Worm (Caenorhabditis elegans) whole organism, mixed stage, embryonic: ENCODE measurements around the gene R05G9.5.

ENCODE experiments used
- bed-3 ChIP-seq: fragments of 200-800 bp; sonication (Bioruptor generic); optimal IDR thresholded peaks from 3 replicates; lab custom pipeline; 2018; ENCODE audit warnings: mild to moderate bottlenecking, missing genetic modification characterization, moderate library complexity, missing compliant biosample characterization
- blmp-1 ChIP-seq: fragments of 150-350 bp; optimal IDR thresholded peaks from 2 replicates; lab custom pipeline; 2014; ENCODE audit warnings: missing biosample characterization, missing genetic modification characterization
- ceh-39 ChIP-seq: fragments of 150-350 bp; optimal IDR thresholded peaks from 2 replicates; lab custom pipeline; 2014; ENCODE audit warnings: missing biosample characterization, missing genetic modification characterization
- ceh-43 ChIP-seq: fragments of 200-800 bp; sonication (Bioruptor generic); optimal IDR thresholded peaks from 2 replicates; lab custom pipeline; 2018; ENCODE audit warnings: mild to moderate bottlenecking, missing genetic modification characterization, moderate library complexity, missing compliant biosample characterization
- ceh-83 ChIP-seq: fragments of 200-800 bp; sonication (Bioruptor generic); optimal IDR thresholded peaks from 2 replicates; lab custom pipeline; 2018; ENCODE audit warnings: mild to moderate bottlenecking, missing genetic modification characterization, missing compliant biosample characterization
- ces-1 ChIP-seq: fragments of 150-350 bp; optimal IDR thresholded peaks from 2 replicates; lab custom pipeline; 2014; ENCODE audit warnings: missing biosample characterization, missing genetic modification reagents, missing genetic modification characterization
- cnd-1 ChIP-seq: fragments of 200-800 bp; sonication (Bioruptor generic); optimal IDR thresholded peaks from 2 replicates; lab custom pipeline; 2018; ENCODE audit warnings: mild to moderate bottlenecking, missing genetic modification characterization, missing compliant biosample characterization
- drap-1 ChIP-seq: fragments of 200-800 bp; sonication (Bioruptor generic); optimal IDR thresholded peaks from 3 replicates; lab custom pipeline; 2018; ENCODE audit warnings: mild to moderate bottlenecking, missing genetic modification characterization, missing compliant biosample characterization
- elt-1 ChIP-seq: sonication (generic microtip); optimal IDR thresholded peaks from 2 replicates; lab custom pipeline; 2017; ENCODE audit warnings: missing genetic modification characterization, mild to moderate bottlenecking, missing compliant biosample characterization, antibody characterized with exemption, moderate library complexity, borderline replicate concordance; ENCODE audit not compliant: insufficient read depth
- elt-3 ChIP-seq: fragments of 150-350 bp; optimal IDR thresholded peaks from 2 replicates; lab custom pipeline; 2014; ENCODE audit warnings: missing biosample characterization, missing genetic modification characterization
- flh-1 ChIP-seq: fragments of 200-800 bp; sonication (Bioruptor generic); optimal IDR thresholded peaks from 2 replicates; lab custom pipeline; 2018; ENCODE audit warnings: mild to moderate bottlenecking, missing genetic modification characterization, moderate library complexity, missing compliant biosample characterization
- ham-2 ChIP-seq: fragments of 200-800 bp; sonication (Bioruptor generic); optimal IDR thresholded peaks from 2 replicates; lab custom pipeline; 2018; ENCODE audit warnings: mild to moderate bottlenecking, missing genetic modification characterization, missing compliant biosample characterization
- hlh-1 ChIP-seq: fragments of 150-350 bp; optimal IDR thresholded peaks from 2 replicates; lab custom pipeline; 2014; ENCODE audit warnings: missing biosample characterization, missing genetic modification reagents, missing genetic modification characterization
- lin-13 ChIP-seq: fragments of 150-350 bp; optimal IDR thresholded peaks from 2 replicates; lab custom pipeline; 2014; ENCODE audit warnings: missing biosample characterization, missing genetic modification characterization
- lsy-2 ChIP-seq: fragments of 150-350 bp; optimal IDR thresholded peaks from 2 replicates; lab custom pipeline; 2014; ENCODE audit warnings: missing biosample characterization, missing genetic modification characterization
- mab-5 ChIP-seq: fragments of 150-350 bp; optimal IDR thresholded peaks from 2 replicates; lab custom pipeline; 2014; ENCODE audit warnings: missing biosample characterization, missing genetic modification characterization
- mep-1 ChIP-seq: fragments of 150-350 bp; optimal IDR thresholded peaks from 2 replicates; lab custom pipeline; 2017; ENCODE audit warnings: missing biosample characterization, missing genetic modification reagents, missing genetic modification characterization, inconsistent platforms
- nhr-2 ChIP-seq: fragments of 150-350 bp; optimal IDR thresholded peaks from 2 replicates; lab custom pipeline; 2014; ENCODE audit warnings: missing biosample characterization, missing genetic modification characterization
- nhr-237 ChIP-seq: fragments of 150-350 bp; optimal IDR thresholded peaks from 2 replicates; lab custom pipeline; 2014; ENCODE audit warnings: missing biosample characterization, missing genetic modification characterization
- nhr-28 ChIP-seq: fragments of 150-350 bp; optimal IDR thresholded peaks from 2 replicates; lab custom pipeline; 2014; ENCODE audit warnings: missing biosample characterization, missing genetic modification characterization
- nhr-76 ChIP-seq: sonication (generic microtip); optimal IDR thresholded peaks from 2 replicates; lab custom pipeline; 2017; ENCODE audit warnings: missing biosample characterization, missing genetic modification characterization
- pha-4 ChIP-seq: fragments of 150-350 bp; optimal IDR thresholded peaks from 2 replicates; lab custom pipeline; 2018; ENCODE audit warnings: missing biosample characterization, missing genetic modification reagents, missing genetic modification characterization
- sem-2 ChIP-seq: fragments of 200-800 bp; sonication (Bioruptor generic); optimal IDR thresholded peaks from 2 replicates; lab custom pipeline; 2018; ENCODE audit warnings: mild to moderate bottlenecking, missing genetic modification characterization, missing compliant biosample characterization
- snpc-4 ChIP-seq: fragments of 150-350 bp; optimal IDR thresholded peaks from 2 replicates; lab custom pipeline; 2014; ENCODE audit warnings: missing biosample characterization, missing genetic modification characterization
- tbx-8 ChIP-seq: fragments of 200-800 bp; sonication (Bioruptor generic); optimal IDR thresholded peaks from 2 replicates; lab custom pipeline; 2018; ENCODE audit warnings: mild to moderate bottlenecking, missing genetic modification characterization, moderate library complexity, missing compliant biosample characterization
- unc-120 ChIP-seq: sonication (generic microtip); optimal IDR thresholded peaks from 2 replicates; lab custom pipeline; 2017; ENCODE audit warnings: missing genetic modification characterization, missing compliant biosample characterization; ENCODE audit not compliant: poor library complexity, severe bottlenecking
- unc-39 ChIP-seq: fragments of 150-350 bp; optimal IDR thresholded peaks from 2 replicates; lab custom pipeline; 2014; ENCODE audit warnings: missing biosample characterization, missing genetic modification characterization
- unc-62 ChIP-seq: fragments of 150-350 bp; optimal IDR thresholded peaks from 2 replicates; lab custom pipeline; 2014; ENCODE audit warnings: missing biosample characterization, missing genetic modification reagents, missing genetic modification characterization
- zip-8 ChIP-seq: fragments of 150-350 bp; optimal IDR thresholded peaks from 2 replicates; lab custom pipeline; 2014; ENCODE audit warnings: missing biosample characterization, missing genetic modification characterization
- ztf-11 ChIP-seq: fragments of 150-350 bp; optimal IDR thresholded peaks from 2 replicates; lab custom pipeline; 2014; ENCODE audit warnings: missing biosample characterization, missing genetic modification characterization

The R05G9.5 gene

ce11 chrII:6491187-6491586 lies 8.9 kb downstream of the R05G9.5 start:
- no peak for TF ChIP-seq mep-1 (tag; lab: Kevin White, UChicago)
- TF ChIP-seq elt-3 (tag; lab: Kevin White, UChicago): no peak
- no peak for TF ChIP-seq bed-3 (GFP tag; lab: Kevin White, UChicago)
- TF ChIP-seq zip-8 (tag; lab: Kevin White, UChicago): no peak
- TF ChIP-seq flh-1: no peak
- TF ChIP-seq ceh-83: no peak
- TF ChIP-seq nhr-2 (tag; lab: Kevin White, UChicago): no peak
- no peak for TF ChIP-seq cnd-1
- no peak for TF ChIP-seq tbx-8 (GFP tag; lab: Kevin White, UChicago)
- no peak for TF ChIP-seq nhr-28 (tag; lab: Kevin White, UChicago)
- no peak for TF ChIP-seq nhr-237 (tag; lab: Kevin White, UChicago)
- no peak for TF ChIP-seq sem-2 (GFP tag; lab: Kevin White, UChicago)
- no peak for TF ChIP-seq snpc-4 (tag; lab: Kevin White, UChicago)
- TF ChIP-seq blmp-1 (tag; lab: Kevin White, UChicago): no peak
- TF ChIP-seq unc-62 (GFP tag; lab: Kevin White, UChicago): no peak
- no peak for TF ChIP-seq drap-1
- TF ChIP-seq ceh-43: no peak
- TF ChIP-seq hlh-1: no peak
- no peak for TF ChIP-seq mab-5 (tag; lab: Kevin White, UChicago)
- TF ChIP-seq unc-120: no peak
- TF ChIP-seq, all 35 proteins: peak for 0

DNA sequence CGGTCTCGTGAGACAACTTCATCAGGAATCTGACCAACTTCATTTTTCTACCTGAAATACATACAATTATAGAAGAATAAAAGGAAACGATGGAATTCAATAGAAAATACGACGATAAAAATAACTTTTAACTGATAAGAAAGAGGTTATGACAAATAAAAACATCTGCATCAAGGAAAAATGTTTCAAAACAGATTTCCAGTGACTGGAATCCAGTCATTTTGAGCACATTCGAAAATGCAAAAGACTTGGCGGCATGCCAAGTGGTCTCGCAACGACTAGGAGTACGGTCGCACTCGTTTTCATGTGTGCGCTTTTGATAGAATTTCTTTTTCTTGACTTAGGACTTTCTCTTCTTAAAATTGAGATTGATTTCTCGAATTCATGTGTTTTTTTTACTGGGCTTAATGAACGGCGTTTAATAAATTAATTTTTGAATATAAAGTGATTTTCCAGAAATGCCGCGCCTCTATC lies 10.3 kb downstream of the R05G9.5 start, which contains the start of the genes snr-3 and rsp-5:
Gene snr-3, minus strand, starts transcription at position 51 of the 474 bp plus-strand sequence.
Gene rsp-5, plus strand, starts transcription at position 455 of the 474 bp plus-strand sequence.
- peak; percentile 83 for TF ChIP-seq mep-1 (tag; lab: Kevin White, UChicago)
- peak; percentile 66 for TF ChIP-seq pha-4 (tag; lab: Kevin White, UChicago)
- TF ChIP-seq ceh-39 (tag; lab: Kevin White, UChicago): peak; percentile 8
- peak; percentile 56 for TF ChIP-seq nhr-237 (tag; lab: Kevin White, UChicago)
- no peak for TF ChIP-seq elt-3 (tag; lab: Kevin White, UChicago)
- peak; percentile 97 for TF ChIP-seq lsy-2 (tag; lab: Kevin White, UChicago)
- TF ChIP-seq mab-5 (tag; lab: Kevin White, UChicago): no peak
- TF ChIP-seq hlh-1: peak; percentile 36
- no peak for TF ChIP-seq nhr-28 (tag; lab: Kevin White, UChicago)
- TF ChIP-seq lin-13 (tag; lab: Kevin White, UChicago): peak; percentile 55

- TF ChIP-seq unc-39 (no peak), unc-62 (GFP tag; lab: Kevin White, UChicago) (peak; percentile 25), hlh-1 (peak; percentile 68), mab-5 (tag; lab: Kevin White, UChicago) (peak; percentile 64), unc-120 (peak; percentile 22)
Measured at ce11 chrII:6486344-6486743, 13.7 kb downstream of the R05G9.5 start.

ce11 chrII:6484876-6485526 lies 15.1 kb downstream of the R05G9.5 start, which contains the start of the genes lido-16 and plpp-1.2:
lido-16 (minus strand) TSS chrII:6484976.
plpp-1.2 (plus strand) TSS chrII:6485476.
- TF ChIP-seq nhr-237 (tag; lab: Kevin White, UChicago): no peak
- no peak for TF ChIP-seq unc-62 (GFP tag; lab: Kevin White, UChicago)
- no peak for TF ChIP-seq cnd-1
- TF ChIP-seq drap-1: no peak
- no peak for TF ChIP-seq nhr-76 (tag; lab: Kevin White, UChicago)
- TF ChIP-seq unc-39: no peak
- no peak for TF ChIP-seq ces-1 (GFP tag; lab: Kevin White, UChicago)
- no peak for TF ChIP-seq tbx-8 (GFP tag; lab: Kevin White, UChicago)
- no peak for TF ChIP-seq ztf-11 (tag; lab: Kevin White, UChicago)
- TF ChIP-seq elt-1: no peak
- no peak for TF ChIP-seq sem-2 (GFP tag; lab: Kevin White, UChicago)
- TF ChIP-seq mab-5 (tag; lab: Kevin White, UChicago): no peak
- TF ChIP-seq ham-2 (GFP tag; lab: Kevin White, UChicago): no peak
- TF ChIP-seq elt-3 (tag; lab: Kevin White, UChicago): no peak
- no peak for TF ChIP-seq ceh-43
- no peak for TF ChIP-seq nhr-28 (tag; lab: Kevin White, UChicago)
- TF ChIP-seq pha-4 (tag; lab: Kevin White, UChicago): no peak
- TF ChIP-seq ceh-83: no peak
- TF ChIP-seq, all 35 proteins: peak for 0

DNA sequence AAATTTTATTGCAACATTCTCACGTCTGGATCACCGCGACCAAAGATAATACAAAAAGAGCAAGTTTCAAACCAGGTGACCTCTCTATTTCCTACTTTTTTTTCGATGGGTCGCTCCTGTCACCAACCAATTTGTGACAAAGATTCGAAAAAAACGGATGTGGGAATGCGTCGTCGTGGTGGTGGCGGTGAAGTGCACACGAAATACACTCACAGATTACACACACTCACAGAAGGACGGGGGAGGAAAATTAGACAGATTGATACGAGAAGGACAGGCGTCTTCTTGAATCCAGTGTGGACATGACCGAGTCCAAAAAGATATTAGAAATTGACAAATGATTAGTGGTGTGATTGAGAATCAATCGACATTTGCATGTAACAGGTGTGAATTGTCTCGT lies 17.3 kb downstream of the R05G9.5 start:
- TF ChIP-seq blmp-1 (tag; lab: Kevin White, UChicago) (no peak), elt-3 (tag; lab: Kevin White, UChicago) (no peak), unc-120 (no peak), hlh-1 (no peak), unc-62 (GFP tag; lab: Kevin White, UChicago) (peak; percentile 75)
